Worm (Caenorhabditis elegans) whole organism, mixed stage, embryonic: Measurements from ENCODE around the gene K06H7.2.

Source experiments
- cnd-1 ChIP-seq: fragments of 200-800 bp; sonication (Bioruptor generic); optimal IDR thresholded peaks from 2 replicates; lab custom pipeline; 2018; ENCODE audit warnings: mild to moderate bottlenecking, missing genetic modification characterization, missing compliant biosample characterization
- elt-3 ChIP-seq: fragments of 150-350 bp; optimal IDR thresholded peaks from 2 replicates; lab custom pipeline; 2014; ENCODE audit warnings: missing biosample characterization, missing genetic modification characterization
- flh-1 ChIP-seq: fragments of 200-800 bp; sonication (Bioruptor generic); optimal IDR thresholded peaks from 2 replicates; lab custom pipeline; 2018; ENCODE audit warnings: mild to moderate bottlenecking, missing genetic modification characterization, moderate library complexity, missing compliant biosample characterization
- lsy-2 ChIP-seq: fragments of 150-350 bp; optimal IDR thresholded peaks from 2 replicates; lab custom pipeline; 2014; ENCODE audit warnings: missing biosample characterization, missing genetic modification characterization
- mab-5 ChIP-seq: fragments of 150-350 bp; optimal IDR thresholded peaks from 2 replicates; lab custom pipeline; 2014; ENCODE audit warnings: missing biosample characterization, missing genetic modification characterization
- nhr-12 ChIP-seq: fragments of 150-350 bp; optimal IDR thresholded peaks from 2 replicates; lab custom pipeline; 2014; ENCODE audit warnings: missing biosample characterization, missing genetic modification characterization
- snpc-4 ChIP-seq: fragments of 150-350 bp; optimal IDR thresholded peaks from 2 replicates; lab custom pipeline; 2014; ENCODE audit warnings: missing biosample characterization, missing genetic modification characterization
- sptf-1 ChIP-seq: sonication (generic microtip); optimal IDR thresholded peaks from 2 replicates; lab custom pipeline; 2017; ENCODE audit warnings: mild to moderate bottlenecking, missing genetic modification characterization, moderate library complexity, missing compliant biosample characterization
- unc-39 ChIP-seq: fragments of 150-350 bp; optimal IDR thresholded peaks from 2 replicates; lab custom pipeline; 2014; ENCODE audit warnings: missing biosample characterization, missing genetic modification characterization
- ztf-11 ChIP-seq: fragments of 150-350 bp; optimal IDR thresholded peaks from 2 replicates; lab custom pipeline; 2014; ENCODE audit warnings: missing biosample characterization, missing genetic modification characterization

- no peak for TF ChIP-seq snpc-4 (tag; lab: Kevin White, UChicago)
- TF ChIP-seq unc-39, result no peak
- no peak for TF ChIP-seq flh-1 (GFP tag; lab: Kevin White, UChicago)
- TF ChIP-seq mab-5 (tag; lab: Kevin White, UChicago), result no peak
- no peak for TF ChIP-seq elt-3 (tag; lab: Kevin White, UChicago)
- no peak for TF ChIP-seq ztf-11 (tag; lab: Kevin White, UChicago)
- no peak for TF ChIP-seq lsy-2 (tag; lab: Kevin White, UChicago)
- no peak for TF ChIP-seq cnd-1 (tag; lab: Kevin White, UChicago)
- TF ChIP-seq nhr-12 (tag; lab: Kevin White, UChicago), result no peak
- no peak for TF ChIP-seq sptf-1 (tag; lab: Kevin White, UChicago)
Measured at ce11 chrIII:8121923-8122322, 28.6 kb downstream of the K06H7.2 start.
